Worm (Caenorhabditis elegans) whole organism, L3 larva: ENCODE results near the gene ttr-18.

Source experiments
- elt-3 ChIP-seq, 3 experiments: fragments of 150-350 bp in 1 of 3; sonication (generic microtip) in 2 of 3; optimal IDR thresholded peaks; 2 replicates in 2 of 3; 4 replicates in 1 of 3; lab custom pipeline; 2014 to 2017; ENCODE audit warnings: missing biosample characterization in 3 of 3, missing genetic modification characterization in 3 of 3
- ztf-4 ChIP-seq: fragments of 150-350 bp; optimal IDR thresholded peaks from 2 replicates; lab custom pipeline; 2014; ENCODE audit warnings: missing biosample characterization, missing genetic modification characterization

- TF ChIP-seq elt-3 (tag; optimal IDR thresholded peaks at IDR 0.05; lab: Kevin White, UChicago) (no peak), ztf-4 (tag; lab: Kevin White, UChicago) (no peak)
Observed at ce11 chrII:11473525-11474181, 12.9 kb downstream of the ttr-18 start, which contains the start of the genes metl-1 and W02B12.11.
